Fruit fly (Drosophila melanogaster) Kc167 (cell line): ENCODE measurements around the gene CG2924.

Source experiments
- Myc ChIP-seq: fragments of >200 bp; optimal IDR thresholded peaks from 2 replicates; lab custom pipeline; 2017; ENCODE audit warnings: missing external identifiers
- h ChIP-seq: fragments of >200 bp; optimal IDR thresholded peaks from 3 replicates; lab custom pipeline; 2018; ENCODE audit warnings: missing external identifiers
- ttk ChIP-seq: sonication (Bioruptor generic); optimal IDR thresholded peaks from 2 replicates; lab custom pipeline; 2017; ENCODE audit warnings: missing external identifiers

- TF ChIP-seq ttk (lab: Kevin White, UChicago) (no peak), Myc (lab: Kevin White, UChicago) (no peak), h (no peak)
Observed at dm6 chrX:2301613-2302522, 31.3 kb upstream of the CG2924 start.
